Fruit fly (Drosophila melanogaster) whole organism, embryonic: ENCODE measurements around the gene Or67a.

Source experiments
- ATbp ChIP-seq: fragments of 200-800 bp; sonication (Bioruptor generic); optimal IDR thresholded peaks from 2 replicates; lab custom pipeline; 2017; ENCODE audit warnings: missing biosample characterization, mild to moderate bottlenecking, missing genetic modification characterization, missing genetic modification reagents
- Atf-2 ChIP-seq: fragments of 200-800 bp; sonication (Bioruptor generic); optimal IDR thresholded peaks from 2 replicates; lab custom pipeline; 2016; ENCODE audit warnings: missing biosample characterization, missing genetic modification characterization
- CG10431 ChIP-seq: fragments of 200-800 bp; sonication (Bioruptor generic); optimal IDR thresholded peaks from 3 replicates; lab custom pipeline; 2018; ENCODE audit warnings: missing biosample characterization, mild to moderate bottlenecking, missing genetic modification characterization
- CG11456 ChIP-seq: fragments of 200-800 bp; sonication (Bioruptor generic); IDR thresholded peaks from 3 replicates; pipeline ENCODE4 v1.3.6; 2022; ENCODE audit warnings: missing biosample characterization, missing genetic modification characterization
- CG12071 ChIP-seq: fragments of 200-800 bp; sonication (Bioruptor generic); optimal IDR thresholded peaks from 3 replicates; lab custom pipeline; 2018; ENCODE audit warnings: missing biosample characterization, mild to moderate bottlenecking, missing genetic modification characterization
- CG12155 ChIP-seq: fragments of 200-800 bp; sonication (Bioruptor generic); optimal IDR thresholded peaks from 3 replicates; lab custom pipeline; 2016; ENCODE audit warnings: missing biosample characterization, missing genetic modification characterization
- CG13287 ChIP-seq: fragments of 200-800 bp; sonication (Bioruptor generic); IDR thresholded peaks from 2 replicates; pipeline ENCODE4 v1.3.6; 2022; ENCODE audit warnings: missing biosample characterization, missing genetic modification characterization; ENCODE audit not compliant: partially characterized antibody
- CG13775 ChIP-seq: fragments of 200-800 bp; sonication (Bioruptor generic); optimal IDR thresholded peaks from 3 replicates; lab custom pipeline; 2017; ENCODE audit warnings: missing biosample characterization, mild to moderate bottlenecking, missing genetic modification characterization
- CG15514 ChIP-seq: fragments of 200-800 bp; sonication (Bioruptor generic); optimal IDR thresholded peaks from 3 replicates; lab custom pipeline; 2017; ENCODE audit warnings: missing biosample characterization, missing genetic modification characterization, mild to moderate bottlenecking, moderate library complexity, missing genetic modification reagents
- CG16863 ChIP-seq: fragments of 200-800 bp; sonication (Bioruptor generic); optimal IDR thresholded peaks from 3 replicates; lab custom pipeline; 2016; ENCODE audit warnings: missing biosample characterization, missing genetic modification characterization
- CG17802 ChIP-seq: fragments of 200-800 bp; sonication (Bioruptor generic); optimal IDR thresholded peaks from 2 replicates; lab custom pipeline; 2018; ENCODE audit warnings: missing biosample characterization, mild to moderate bottlenecking, missing genetic modification characterization, moderate library complexity
- CG2129 ChIP-seq: fragments of 200-800 bp; sonication (Bioruptor generic); IDR thresholded peaks from 2 replicates; pipeline ENCODE4 v1.3.6; 2022; ENCODE audit warnings: missing biosample characterization, missing genetic modification characterization; ENCODE audit not compliant: partially characterized antibody
- CG31365 ChIP-seq: fragments of 200-800 bp; sonication (Bioruptor generic); optimal IDR thresholded peaks from 2 replicates; lab custom pipeline; 2018; ENCODE audit warnings: missing biosample characterization, mild to moderate bottlenecking, missing genetic modification characterization
- CG34422 ChIP-seq: fragments of 200-800 bp; sonication (Bioruptor generic); IDR thresholded peaks from 3 replicates; pipeline ENCODE4 v1.3.6; 2022; ENCODE audit warnings: missing biosample characterization, missing genetic modification characterization
- CG6813 ChIP-seq: fragments of 200-800 bp; sonication (Bioruptor generic); optimal IDR thresholded peaks from 2 replicates; lab custom pipeline; 2017; ENCODE audit warnings: missing biosample characterization, missing genetic modification characterization, mild to moderate bottlenecking, moderate library complexity, missing genetic modification reagents
- CG6854 ChIP-seq: fragments of 200-800 bp; sonication (Bioruptor generic); optimal IDR thresholded peaks from 3 replicates; lab custom pipeline; 2017; ENCODE audit warnings: missing biosample characterization, mild to moderate bottlenecking, missing genetic modification characterization
- CG8089 ChIP-seq: fragments of 200-800 bp; sonication (Bioruptor generic); optimal IDR thresholded peaks from 3 replicates; lab custom pipeline; 2016; ENCODE audit warnings: missing biosample characterization, missing genetic modification characterization
- CG9215 ChIP-seq: fragments of 200-800 bp; sonication (Bioruptor generic); IDR thresholded peaks from 2 replicates; pipeline ENCODE4 v1.3.6; 2022; ENCODE audit warnings: missing biosample characterization, missing genetic modification characterization
- Dek ChIP-seq: fragments of 200-800 bp; sonication (Bioruptor generic); optimal IDR thresholded peaks from 3 replicates; lab custom pipeline; 2019; ENCODE audit warnings: missing biosample characterization, mild to moderate bottlenecking, missing genetic modification characterization, moderate library complexity
- Dll ChIP-seq: fragments of 200-800 bp; sonication (Bioruptor generic); IDR thresholded peaks from 4 replicates; pipeline ENCODE4 v1.3.6; 2022; ENCODE audit warnings: missing biosample characterization, missing genetic modification characterization; ENCODE audit not compliant: partially characterized antibody
- ERR ChIP-seq: fragments of 200-800 bp; sonication (Bioruptor generic); optimal IDR thresholded peaks from 2 replicates; lab custom pipeline; 2016; ENCODE audit warnings: missing biosample characterization, missing genetic modification characterization
- Elba2 ChIP-seq: fragments of 200-800 bp; sonication (Bioruptor generic); optimal IDR thresholded peaks from 3 replicates; lab custom pipeline; 2016; ENCODE audit warnings: missing biosample characterization, missing genetic modification characterization
- HLH3B ChIP-seq: fragments of 200-800 bp; sonication (Bioruptor generic); IDR thresholded peaks from 2 replicates; pipeline ENCODE4 v1.3.6; 2022; ENCODE audit warnings: missing biosample characterization, missing genetic modification characterization
- NC2α ChIP-seq: fragments of 200-800 bp; sonication (Bioruptor generic); optimal IDR thresholded peaks from 2 replicates; lab custom pipeline; 2016; ENCODE audit warnings: missing biosample characterization, missing genetic modification characterization
- Nf-YB ChIP-seq: fragments of 200-800 bp; sonication (Bioruptor generic); optimal IDR thresholded peaks from 3 replicates; lab custom pipeline; 2019; ENCODE audit warnings: missing biosample characterization, mild to moderate bottlenecking, missing genetic modification characterization, moderate library complexity
- NfI ChIP-seq: fragments of 200-800 bp; sonication (Bioruptor generic); optimal IDR thresholded peaks from 3 replicates; lab custom pipeline; 2018; ENCODE audit warnings: missing biosample characterization, mild to moderate bottlenecking, missing genetic modification characterization, moderate library complexity
- Scr ChIP-seq: fragments of 200-800 bp; sonication (Bioruptor generic); IDR thresholded peaks from 2 replicates; pipeline ENCODE4 v1.3.6; 2022; ENCODE audit warnings: missing biosample characterization, missing genetic modification characterization; ENCODE audit not compliant: partially characterized antibody
- Sry-β ChIP-seq: fragments of 200-800 bp; sonication (Bioruptor generic); optimal IDR thresholded peaks from 2 replicates; lab custom pipeline; 2018; ENCODE audit warnings: missing biosample characterization, mild to moderate bottlenecking, missing genetic modification characterization, moderate library complexity
- Usf ChIP-seq: fragments of 200-800 bp; sonication (Bioruptor generic); optimal IDR thresholded peaks from 2 replicates; lab custom pipeline; 2017; ENCODE audit warnings: missing genotype, missing biosample characterization, missing genetic modification characterization
- Xrp1 ChIP-seq: fragments of 200-800 bp; sonication (Bioruptor generic); IDR thresholded peaks from 2 replicates; pipeline ENCODE4 v1.3.6; 2022; ENCODE audit warnings: missing biosample characterization, missing genetic modification characterization
- abd-A ChIP-seq: fragments of 200-800 bp; sonication (Bioruptor generic); optimal IDR thresholded peaks from 3 replicates; lab custom pipeline; 2019; ENCODE audit warnings: missing biosample characterization, mild to moderate bottlenecking, missing genetic modification characterization, moderate library complexity
- aop ChIP-seq: fragments of 200-800 bp; sonication (Bioruptor generic); IDR thresholded peaks from 2 replicates; pipeline ENCODE4 v1.3.6; 2022; ENCODE audit warnings: missing biosample characterization, missing genetic modification characterization
- br ChIP-seq: fragments of >200 bp; optimal IDR thresholded peaks from 2 replicates; lab custom pipeline; 2017
- cg ChIP-seq: fragments of 200-800 bp; sonication (Bioruptor generic); optimal IDR thresholded peaks from 3 replicates; lab custom pipeline; 2019; ENCODE audit warnings: missing biosample characterization, mild to moderate bottlenecking, missing genetic modification characterization, moderate library complexity
- chn ChIP-seq: fragments of 200-800 bp; sonication (Bioruptor generic); optimal IDR thresholded peaks from 2 replicates; lab custom pipeline; 2016; ENCODE audit warnings: missing biosample characterization, missing genetic modification characterization
- exex ChIP-seq: fragments of 200-800 bp; sonication (Bioruptor generic); optimal IDR thresholded peaks from 4 replicates; lab custom pipeline; 2018; ENCODE audit warnings: missing biosample characterization, mild to moderate bottlenecking, missing genetic modification characterization, moderate library complexity
- gce ChIP-seq: fragments of 200-800 bp; sonication (Bioruptor generic); IDR thresholded peaks from 3 replicates; pipeline ENCODE4 v1.3.6; 2022; ENCODE audit warnings: missing biosample characterization, missing genetic modification characterization
- gro ChIP-seq: fragments of 200-800 bp; sonication (Bioruptor generic); optimal IDR thresholded peaks from 2 replicates; lab custom pipeline; 2016; ENCODE audit warnings: missing biosample characterization, missing genetic modification characterization
- gsb-n ChIP-seq: fragments of 200-800 bp; sonication (Bioruptor generic); optimal IDR thresholded peaks from 3 replicates; lab custom pipeline; 2018; ENCODE audit warnings: missing biosample characterization, mild to moderate bottlenecking, missing genetic modification characterization
- hb ChIP-seq: fragments of 200-800 bp; sonication (Bioruptor generic); IDR thresholded peaks from 3 replicates; pipeline ENCODE4 v1.3.6; 2022; ENCODE audit warnings: missing biosample characterization, missing genetic modification characterization; ENCODE audit not compliant: partially characterized antibody
- jing ChIP-seq: fragments of 200-800 bp; sonication (Bioruptor generic); optimal IDR thresholded peaks from 2 replicates; lab custom pipeline; 2018; ENCODE audit warnings: missing biosample characterization, mild to moderate bottlenecking, missing genetic modification characterization
- lab ChIP-seq: fragments of 200-800 bp; sonication (Bioruptor generic); optimal IDR thresholded peaks from 3 replicates; lab custom pipeline; 2017; ENCODE audit warnings: missing biosample characterization, missing genetic modification characterization, mild to moderate bottlenecking, moderate library complexity, missing genetic modification reagents
- maf-S ChIP-seq: fragments of 200-800 bp; sonication (Bioruptor generic); optimal IDR thresholded peaks from 2 replicates; lab custom pipeline; 2016; ENCODE audit warnings: missing biosample characterization, missing genetic modification characterization
- peb ChIP-seq: fragments of 200-800 bp; sonication (Bioruptor generic); IDR thresholded peaks from 2 replicates; pipeline ENCODE4 v1.3.6; 2022; ENCODE audit warnings: missing biosample characterization, missing genetic modification characterization
- sens ChIP-seq: fragments of 200-800 bp; sonication (Bioruptor generic); peaks from one replicate; lab custom pipeline; 2016; ENCODE audit warnings: missing biosample characterization, missing genetic modification characterization
- slou ChIP-seq: fragments of 200-800 bp; sonication (Bioruptor generic); optimal IDR thresholded peaks from 3 replicates; lab custom pipeline; 2016; ENCODE audit warnings: missing biosample characterization, missing genetic modification characterization
- stwl ChIP-seq: fragments of 200-800 bp; sonication (Bioruptor generic); optimal IDR thresholded peaks from 3 replicates; lab custom pipeline; 2018; ENCODE audit warnings: missing biosample characterization, mild to moderate bottlenecking, missing genetic modification characterization, moderate library complexity
- tgo ChIP-seq: fragments of 200-800 bp; sonication (Bioruptor generic); IDR thresholded peaks from 3 replicates; pipeline ENCODE4 v1.3.6; 2022; ENCODE audit warnings: missing biosample characterization, missing genetic modification characterization
- yki ChIP-seq: fragments of >200 bp; optimal IDR thresholded peaks from 3 replicates; lab custom pipeline; 2018

Gene Or67a

dm6 chr3L:9511287-9512256 is 17.3 kb upstream of the Or67a start, which contains the start of gene RpS9 (continued):
- TF ChIP-seq gro (no peak), br (lab: Kevin White, UChicago) (no peak), Dek (tag; lab: Kevin White, UChicago) (no peak), Nf-YB (GFP tag; lab: Kevin White, UChicago) (peak; percentile 33), Scr (GFP tag; lab: Robert Waterston, UW) (peak; percentile 37; the same call in 1 of the 2 replicates), NfI (GFP tag; lab: Kevin White, UChicago) (no peak), Sry-β (GFP tag; lab: Kevin White, UChicago) (no peak), CG17802 (no peak), HLH3B (no peak), CG9215 (GFP tag; lab: Robert Waterston, UW) (no peak), aop (GFP tag; lab: Robert Waterston, UW) (no peak), maf-S (no peak), CG34422 (GFP tag; lab: Robert Waterston, UW) (peak; percentile 48; the same call in 1 of the 3 replicates), hb (GFP tag; lab: Robert Waterston, UW) (no peak), Xrp1 (GFP tag; lab: Robert Waterston, UW) (0 out of 2 replicates have a peak, but pooled peaks have one; percentile 21), abd-A (tag; lab: Kevin White, UChicago) (peak; percentile 38), Usf (GFP tag; lab: Kevin White, UChicago) (no peak), CG11456 (no peak), gce (GFP tag; lab: Robert Waterston, UW) (no peak), CG31365 (tag; lab: Kevin White, UChicago) (peak; percentile 4), tgo (GFP tag; lab: Robert Waterston, UW) (no peak), slou (GFP tag; lab: Kevin White, UChicago) (no peak), CG6813 (GFP tag; lab: Kevin White, UChicago) (no peak), ATbp (GFP tag; lab: Kevin White, UChicago) (peak; percentile 10), cg (GFP tag; lab: Kevin White, UChicago) (no peak), chn (GFP tag; lab: Kevin White, UChicago) (no peak), CG13287 (GFP tag; lab: Robert Waterston, UW) (no peak; the same call in 1 of the 2 replicates), exex (peak; percentile 2), peb (no peak), NC2α (no peak), CG12155 (no peak), Atf-2 (no peak), CG2129 (GFP tag; lab: Robert Waterston, UW) (no peak), jing (GFP tag; lab: Kevin White, UChicago) (no peak), gsb-n (tag; lab: Kevin White, UChicago) (peak; percentile 11), Elba2 (GFP tag; lab: Kevin White, UChicago) (no peak), CG10431 (GFP tag; lab: Kevin White, UChicago) (no peak), CG15514 (GFP tag; lab: Kevin White, UChicago) (peak; percentile 41), CG8089 (GFP tag; lab: Kevin White, UChicago) (no peak), lab (GFP tag; lab: Kevin White, UChicago) (peak; percentile 58), CG16863 (no peak), CG13775 (GFP tag; lab: Kevin White, UChicago) (peak; percentile 8), ERR (GFP tag; lab: Kevin White, UChicago) (no peak), CG12071 (GFP tag; lab: Kevin White, UChicago) (peak; percentile 20), Dll (no peak), stwl (tag; lab: Kevin White, UChicago) (peak; percentile 54), yki (no peak), CG6854 (GFP tag; lab: Kevin White, UChicago) (no peak), sens (peak; percentile 87)
